Worm (Caenorhabditis elegans): ENCODE data around the gene C14C11.1.

Gene C14C11.1

ce11 chrV:5653990-5654499, 9.4 kb upstream of the C14C11.1 start, which contains the start of gene hex-2:
TSS of gene hex-2 (plus strand) at chrV:5654449.
- TF ChIP-seq nhr-28 (tag; optimal IDR thresholded peaks at IDR 0.05) (peak; percentile 37), nhr-6 (tag; optimal IDR thresholded peaks at IDR 0.05) (peak; percentile 27), daf-16 (GFP tag; optimal IDR thresholded peaks at IDR 0.05) (no peak), daf-16 (tag; optimal IDR thresholded peaks at IDR 0.05) (peak; percentile 55), pqm-1 (tag; optimal IDR thresholded peaks at IDR 0.05) (peak; percentile 88), lin-15B (tag; optimal IDR thresholded peaks at IDR 0.05) (no peak), F37D6.2 (tag; optimal IDR thresholded peaks at IDR 0.05) (no peak), unc-62 (GFP tag; optimal IDR thresholded peaks at IDR 0.05 in 1 of 2) (peak in 1 of 2 experiments; percentile 33), unc-62 (tag; optimal IDR thresholded peaks at IDR 0.05) (no peak)

DNA sequence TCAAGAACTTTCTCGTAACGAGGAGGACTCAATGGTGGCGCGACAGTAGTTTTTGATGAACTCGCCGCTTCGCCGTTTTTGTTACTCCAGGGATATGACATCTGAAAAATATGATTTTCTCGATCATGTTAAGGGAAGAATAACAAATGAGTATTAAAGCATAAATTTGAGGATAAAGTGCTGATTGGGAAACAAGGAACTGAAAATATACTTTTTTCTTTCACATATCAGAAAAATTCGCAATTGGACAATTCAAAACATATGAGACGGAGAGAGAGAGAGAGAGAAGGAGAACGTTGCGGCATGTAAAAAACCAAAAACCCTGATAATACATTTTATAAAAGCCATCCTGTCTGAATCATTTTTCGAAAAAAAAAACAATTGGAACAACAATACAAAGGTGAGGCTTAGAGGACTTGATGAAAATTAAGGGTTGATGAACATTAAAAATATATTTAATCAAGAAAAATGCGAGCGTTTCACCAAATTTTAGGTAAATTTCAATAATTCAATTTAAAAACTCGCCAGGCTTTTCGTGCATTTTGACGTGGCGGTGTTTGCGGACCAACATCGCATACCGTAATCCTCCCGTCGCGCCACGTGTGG, 2.7 kb upstream of the C14C11.1 start, which contains the start of the genes mut-14 and C14C11.2:
Gene mut-14 (minus strand): TSS at position 101 of the 606 bp plus-strand sequence.
Gene C14C11.2 (plus strand): TSS at position 556 of the 606 bp plus-strand sequence.
- no peak for TF ChIP-seq aha-1 (tag)
- no peak for TF ChIP-seq tra-1 (GFP tag; IDR thresholded peaks at IDR 0.05)
- no peak for TF ChIP-seq lsy-2 (tag; optimal IDR thresholded peaks at IDR 0.05)
- no peak for TF ChIP-seq rbr-2 (tag; optimal IDR thresholded peaks at IDR 0.05)
- no peak for TF ChIP-seq daf-12 (tag; optimal IDR thresholded peaks at IDR 0.05)
- no peak for TF ChIP-seq nhr-237 (tag; optimal IDR thresholded peaks at IDR 0.05)
- no peak for TF ChIP-seq ceh-32 (tag; optimal IDR thresholded peaks at IDR 0.05; ENCODE audit: poor library complexity)
- TF ChIP-seq set-16 (GFP tag; IDR thresholded peaks at IDR 0.05) = no peak
- TF ChIP-seq nhr-42 (GFP tag; IDR thresholded peaks at IDR 0.05) = no peak
- no peak for TF ChIP-seq snpc-1.2 (GFP tag; IDR thresholded peaks at IDR 0.05)
- TF ChIP-seq Y75B8A.6 (GFP tag; IDR thresholded peaks at IDR 0.05) = no peak
- TF ChIP-seq daf-16 (GFP tag; optimal IDR thresholded peaks at IDR 0.05) = no peak
- no peak for TF ChIP-seq daf-16 (tag; optimal IDR thresholded peaks at IDR 0.05)

- TF ChIP-seq D1046.2 (GFP tag; IDR thresholded peaks at IDR 0.05) = no peak
- no peak for TF ChIP-seq daf-16 (GFP tag; optimal IDR thresholded peaks at IDR 0.05)
- TF ChIP-seq daf-16 (tag; optimal IDR thresholded peaks at IDR 0.05) = peak; percentile 86
- peak; percentile 41 for TF ChIP-seq nhr-28 (tag; optimal IDR thresholded peaks at IDR 0.05)
Measured at ce11 chrV:5666036-5666729, 2.8 kb downstream of the C14C11.1 start, which contains the start of gene C14C11.7. TSS of gene C14C11.7 (minus strand) at chrV:5666086.

DNA sequence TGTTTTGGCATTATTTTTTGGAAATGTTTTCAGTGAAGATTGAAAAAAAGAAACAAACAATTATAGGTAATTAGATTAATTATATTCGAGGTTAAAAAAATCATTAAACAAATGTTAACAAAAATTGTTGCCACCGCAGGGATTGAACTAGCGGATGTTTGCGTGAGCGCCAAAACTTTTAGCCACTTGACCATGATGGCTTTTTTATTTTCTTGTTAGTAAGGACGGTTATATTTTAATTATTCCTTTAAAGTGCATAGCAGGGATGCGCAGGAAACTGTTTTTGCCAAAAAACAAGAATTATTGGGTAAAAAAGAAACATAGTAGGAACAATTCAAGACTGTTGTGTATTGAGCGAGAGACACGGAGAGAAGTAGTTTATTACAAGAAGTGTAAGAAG, 3.9 kb downstream of the C14C11.1 start:
- TF ChIP-seq zip-11 (GFP tag; IDR thresholded peaks at IDR 0.05) = peak; percentile 84; the same call in 1 of the 2 replicates
- TF ChIP-seq lsy-2 (tag; optimal IDR thresholded peaks at IDR 0.05) = no peak
- no peak for TF ChIP-seq hlh-11 (tag; optimal IDR thresholded peaks at IDR 0.05)
- peak; percentile 86; the same call in 1 of the 2 replicates for TF ChIP-seq Y75B8A.6 (GFP tag; IDR thresholded peaks at IDR 0.05)
- peak; percentile 73 for TF ChIP-seq spr-1 (tag; optimal IDR thresholded peaks at IDR 0.05)
- peak; percentile 92 for TF ChIP-seq D1046.2 (GFP tag; IDR thresholded peaks at IDR 0.05)
- 0 out of 2 replicates have a peak, but pooled peaks have one; percentile 32 for TF ChIP-seq hmg-1.1 (GFP tag; IDR thresholded peaks at IDR 0.05)
- no peak for TF ChIP-seq zfp-2 (tag; optimal IDR thresholded peaks at IDR 0.05)
- TF ChIP-seq nhr-10 (tag; optimal IDR thresholded peaks at IDR 0.05) = no peak
- peak; percentile 87 for TF ChIP-seq nhr-111 (GFP tag; optimal IDR thresholded peaks at IDR 0.05)
- TF ChIP-seq skn-1 (tag; optimal IDR thresholded peaks at IDR 0.05) = no peak
- peak; percentile 87 for TF ChIP-seq Y48G9A.11 (GFP tag; IDR thresholded peaks at IDR 0.05)
- peak in 1 of 2 experiments; percentile 47 for TF ChIP-seq hif-1 (tag; optimal IDR thresholded peaks at IDR 0.05)
- TF ChIP-seq sdz-12 (GFP tag; optimal IDR thresholded peaks at IDR 0.05) = peak; percentile 63
- TF ChIP-seq T20F7.1 (GFP tag; optimal IDR thresholded peaks at IDR 0.05) = no peak
- no peak for TF ChIP-seq nhr-237 (tag; optimal IDR thresholded peaks at IDR 0.05)
- peak; percentile 66 for TF ChIP-seq madf-9 (GFP tag; conservative IDR thresholded peaks at IDR 0.05)
- 0 out of 2 replicates have a peak, but pooled peaks have one; percentile 43 for TF ChIP-seq ZK337.2 (GFP tag; IDR thresholded peaks at IDR 0.05)
- TF ChIP-seq R02D3.7 (tag; optimal IDR thresholded peaks at IDR 0.05) = no peak
- TF ChIP-seq jun-1 (tag; optimal IDR thresholded peaks at IDR 0.05) = no peak
- peak; percentile 90 for TF ChIP-seq T26A8.4 (GFP tag; IDR thresholded peaks at IDR 0.05)
- TF ChIP-seq daf-19 (GFP tag; conservative IDR thresholded peaks at IDR 0.05) = peak; percentile 92
- TF ChIP-seq mes-2 (tag; optimal IDR thresholded peaks at IDR 0.05; ENCODE audit: poor library complexity, severe bottlenecking) = peak; percentile 70
- no peak for TF ChIP-seq unc-62 (GFP tag; optimal IDR thresholded peaks at IDR 0.05 in 1 of 2)
- no peak for TF ChIP-seq unc-62 (tag; optimal IDR thresholded peaks at IDR 0.05)
- no peak for TF ChIP-seq nhr-11 (tag; optimal IDR thresholded peaks at IDR 0.05)
- peak; percentile 93 for TF ChIP-seq F26F4.8 (GFP tag; conservative IDR thresholded peaks at IDR 0.05)
- no peak for TF ChIP-seq pqm-1 (tag; optimal IDR thresholded peaks at IDR 0.05)
- no peak for TF ChIP-seq nhr-6 (tag; optimal IDR thresholded peaks at IDR 0.05)

All from whole organism, L4 larva.